Fruit fly (Drosophila melanogaster) whole organism, adult: Measurements from ENCODE around the gene mRF1.

Experiments
- CG11617 ChIP-seq: fragments of 200-800 bp; sonication (Bioruptor generic); optimal IDR thresholded peaks from 2 replicates; lab custom pipeline; 2017; ENCODE audit warnings: mild to moderate bottlenecking, missing biosample characterization, missing genetic modification reagents, missing genetic modification characterization
- CG12768 ChIP-seq: fragments of 200-800 bp; sonication (Bioruptor generic); optimal IDR thresholded peaks from 2 replicates; lab custom pipeline; 2017; ENCODE audit warnings: missing biosample characterization, missing genetic modification characterization, mild to moderate bottlenecking, moderate library complexity, missing genetic modification reagents
- CG14711 ChIP-seq: fragments of 200-800 bp; sonication (Bioruptor generic); optimal IDR thresholded peaks from 2 replicates; lab custom pipeline; 2018; ENCODE audit warnings: missing biosample characterization, mild to moderate bottlenecking, missing genetic modification characterization, moderate library complexity
- CG1620 ChIP-seq: fragments of 200-800 bp; sonication (Bioruptor generic); optimal IDR thresholded peaks from 2 replicates; lab custom pipeline; 2016; ENCODE audit warnings: missing biosample characterization, missing genetic modification characterization
- CG33017 ChIP-seq: fragments of 200-800 bp; sonication (Bioruptor generic); optimal IDR thresholded peaks from 2 replicates; lab custom pipeline; 2018; ENCODE audit warnings: missing biosample characterization, mild to moderate bottlenecking, missing genetic modification characterization, moderate library complexity
- CG5204 ChIP-seq: fragments of 200-800 bp; sonication (Bioruptor generic); optimal IDR thresholded peaks from 2 replicates; lab custom pipeline; 2016; ENCODE audit warnings: missing biosample characterization, missing genetic modification characterization
- CG7045 ChIP-seq: fragments of 200-800 bp; sonication (Bioruptor generic); optimal IDR thresholded peaks from 2 replicates; lab custom pipeline; 2017; ENCODE audit warnings: missing biosample characterization, mild to moderate bottlenecking, missing genetic modification characterization
- CG7101 ChIP-seq: fragments of 200-800 bp; sonication (Bioruptor generic); optimal IDR thresholded peaks from 2 replicates; lab custom pipeline; 2018; ENCODE audit warnings: missing biosample characterization, mild to moderate bottlenecking, missing genetic modification characterization, moderate library complexity
- Clk ChIP-seq: fragments of 200-800 bp; sonication (Bioruptor generic); optimal IDR thresholded peaks from 2 replicates; lab custom pipeline; 2017; ENCODE audit warnings: missing biosample characterization, missing genetic modification characterization
- Crg-1 ChIP-seq: fragments of 200-800 bp; sonication (Bioruptor generic); optimal IDR thresholded peaks from 2 replicates; lab custom pipeline; 2016; ENCODE audit warnings: missing biosample characterization, missing genetic modification characterization
- Hr96 ChIP-seq: fragments of 200-800 bp; sonication (Bioruptor generic); optimal IDR thresholded peaks from 2 replicates; lab custom pipeline; 2016; ENCODE audit warnings: missing biosample characterization, missing genetic modification characterization
- Mnt ChIP-seq: fragments of 200-800 bp; sonication (Bioruptor generic); optimal IDR thresholded peaks from 2 replicates; lab custom pipeline; 2016; ENCODE audit warnings: missing biosample characterization, mild to moderate bottlenecking, missing genetic modification characterization
- bab1 ChIP-seq: fragments of 200-800 bp; sonication (Bioruptor generic); optimal IDR thresholded peaks from 3 replicates; lab custom pipeline; 2019; ENCODE audit warnings: missing biosample characterization, mild to moderate bottlenecking, missing genetic modification characterization, moderate library complexity
- cic ChIP-seq: fragments of 200-800 bp; sonication (Bioruptor generic); optimal IDR thresholded peaks from 2 replicates; lab custom pipeline; 2017; ENCODE audit warnings: missing biosample characterization, mild to moderate bottlenecking, missing genetic modification characterization, moderate library complexity
- cnc ChIP-seq, 2 experiments: fragments of >200 bp; optimal IDR thresholded peaks; 2 replicates each; lab custom pipeline; 2017
- kay ChIP-seq: fragments of 200-800 bp; sonication (Bioruptor generic); peaks from one replicate; lab custom pipeline; 2016; ENCODE audit warnings: missing biosample characterization, missing genetic modification characterization, borderline replicate concordance
- ovo ChIP-seq: fragments of 200-800 bp; sonication (Bioruptor generic); optimal IDR thresholded peaks from 2 replicates; lab custom pipeline; 2016; ENCODE audit warnings: missing biosample characterization, missing genetic modification characterization
- pad ChIP-seq: fragments of 200-800 bp; sonication (Bioruptor generic); optimal IDR thresholded peaks from 3 replicates; lab custom pipeline; 2017; ENCODE audit warnings: missing biosample characterization, missing genetic modification characterization, mild to moderate bottlenecking, moderate library complexity, missing genetic modification reagents
- tj ChIP-seq: fragments of 200-800 bp; sonication (Bioruptor generic); optimal IDR thresholded peaks from 3 replicates; lab custom pipeline; 2017; ENCODE audit warnings: missing biosample characterization, mild to moderate bottlenecking, missing genetic modification characterization, moderate library complexity
- toe ChIP-seq: fragments of 200-800 bp; sonication (Bioruptor generic); optimal IDR thresholded peaks from 2 replicates; lab custom pipeline; 2016; ENCODE audit warnings: missing biosample characterization, missing genetic modification characterization

mRF1 gene

dm6 chr2L:13183150-13183549, 36.6 kb upstream of the mRF1 start, which contains the start of gene Rsph1:
TSS of gene Rsph1 (plus strand) at chr2L:13183450.
- TF ChIP-seq Hr96 (GFP tag; lab: Kevin White, UChicago) = no peak
- no peak for TF ChIP-seq CG7045
- no peak for TF ChIP-seq bab1
- TF ChIP-seq tj = no peak
- no peak for TF ChIP-seq CG5204 (GFP tag; lab: Kevin White, UChicago)

dm6 chr2L:13190534-13190933, 29.2 kb upstream of the mRF1 start:
- TF ChIP-seq Crg-1 (no peak), ovo (GFP tag; lab: Kevin White, UChicago) (peak; percentile 19), CG7045 (peak; percentile 26), CG11617 (GFP tag; lab: Kevin White, UChicago) (peak; percentile 44), Clk (peak; percentile 13), kay (GFP tag; lab: Kevin White, UChicago) (no peak), Mnt (GFP tag; lab: Kevin White, UChicago) (peak; percentile 57), CG33017 (tag; lab: Kevin White, UChicago) (peak; percentile 43), CG12768 (GFP tag; lab: Kevin White, UChicago) (peak; percentile 81), cic (GFP tag; lab: Kevin White, UChicago) (peak; percentile 95), CG7101 (peak; percentile 52), pad (GFP tag; lab: Kevin White, UChicago) (peak; percentile 55), CG14711 (tag; lab: Kevin White, UChicago) (peak; percentile 12), tj (peak; percentile 18), cnc (optimal IDR thresholded peaks at IDR 0.05; lab: Kevin White, UChicago) (no peak)

- TF ChIP-seq CG14711 (tag; lab: Kevin White, UChicago) (no peak), ovo (GFP tag; lab: Kevin White, UChicago) (peak; percentile 2), Clk (no peak)
Observed at dm6 chr2L:13191052-13191678, 28.6 kb upstream of the mRF1 start.

dm6 chr2L:13191894-13192293, 27.9 kb upstream of the mRF1 start, which contains the start of the genes CG16974 and Edem2:
TSS of gene CG16974 (minus strand) at chr2L:13191979.
TSS of gene Edem2 (plus strand) at chr2L:13192201.
- TF ChIP-seq tj = peak; percentile 48
- TF ChIP-seq Hr96 (GFP tag; lab: Kevin White, UChicago) = no peak
- TF ChIP-seq Crg-1 = peak; percentile 65
- no peak for TF ChIP-seq cnc (optimal IDR thresholded peaks at IDR 0.05; lab: Kevin White, UChicago)
- peak; percentile 77 for TF ChIP-seq CG7045
- peak; percentile 59 for TF ChIP-seq CG12768 (GFP tag; lab: Kevin White, UChicago)
- TF ChIP-seq kay (GFP tag; lab: Kevin White, UChicago) = no peak
- TF ChIP-seq ovo (GFP tag; lab: Kevin White, UChicago) = peak; percentile 68
- peak; percentile 11 for TF ChIP-seq Clk
- no peak for TF ChIP-seq toe (GFP tag; lab: Kevin White, UChicago)
- TF ChIP-seq CG33017 (tag; lab: Kevin White, UChicago) = peak; percentile 77
- TF ChIP-seq bab1 = peak; percentile 86
- peak; percentile 75 for TF ChIP-seq Mnt (GFP tag; lab: Kevin White, UChicago)
- TF ChIP-seq CG1620 (GFP tag; lab: Kevin White, UChicago) = peak; percentile 79
- peak; percentile 81 for TF ChIP-seq CG14711 (tag; lab: Kevin White, UChicago)
- peak; percentile 88 for TF ChIP-seq CG7101
- TF ChIP-seq CG5204 (GFP tag; lab: Kevin White, UChicago) = no peak
- TF ChIP-seq cic (GFP tag; lab: Kevin White, UChicago) = peak; percentile 66
- TF ChIP-seq pad (GFP tag; lab: Kevin White, UChicago) = peak; percentile 67
- TF ChIP-seq CG11617 (GFP tag; lab: Kevin White, UChicago) = peak; percentile 72

DNA sequence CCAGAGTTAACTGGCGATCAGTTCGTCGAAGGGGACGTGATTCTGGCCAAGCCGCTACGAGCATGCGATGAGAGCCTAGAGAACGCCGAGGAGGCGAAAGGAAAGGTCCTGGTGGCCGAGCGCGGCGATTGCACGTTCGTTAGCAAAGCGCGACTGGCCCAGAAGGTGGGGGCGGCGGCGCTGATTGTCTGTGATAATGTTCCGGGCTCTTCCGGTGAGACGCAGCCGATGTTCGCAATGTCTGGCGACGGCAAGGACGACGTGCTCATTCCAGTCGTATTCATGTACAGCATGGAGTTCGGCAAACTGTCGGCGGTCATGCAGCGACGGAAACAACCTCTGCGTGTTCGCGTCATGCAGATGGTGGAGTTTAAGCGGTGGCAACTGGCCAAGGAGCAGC, 24.0 kb upstream of the mRF1 start:
- TF ChIP-seq CG14711 (tag; lab: Kevin White, UChicago) (no peak), Hr96 (GFP tag; lab: Kevin White, UChicago) (no peak)

dm6 chr2L:13202960-13203436, 16.8 kb upstream of the mRF1 start, which contains the start of gene CG16972:
TSS of gene CG16972 (minus strand) at chr2L:13203295.
- peak; percentile 35 for TF ChIP-seq CG7045
- TF ChIP-seq ovo (GFP tag; lab: Kevin White, UChicago) = peak; percentile 33
- TF ChIP-seq Mnt (GFP tag; lab: Kevin White, UChicago) = no peak
- peak; percentile 41 for TF ChIP-seq bab1
- TF ChIP-seq CG11617 (GFP tag; lab: Kevin White, UChicago) = peak; percentile 55
- TF ChIP-seq CG7101 = no peak
- no peak for TF ChIP-seq CG5204 (GFP tag; lab: Kevin White, UChicago)
- peak; percentile 67 for TF ChIP-seq CG14711 (tag; lab: Kevin White, UChicago)
- peak; percentile 0 for TF ChIP-seq Clk
- no peak for TF ChIP-seq Crg-1
